Comparison of ENCODE assay signal across 1 worm cellular context in the genomic region with DNA sequence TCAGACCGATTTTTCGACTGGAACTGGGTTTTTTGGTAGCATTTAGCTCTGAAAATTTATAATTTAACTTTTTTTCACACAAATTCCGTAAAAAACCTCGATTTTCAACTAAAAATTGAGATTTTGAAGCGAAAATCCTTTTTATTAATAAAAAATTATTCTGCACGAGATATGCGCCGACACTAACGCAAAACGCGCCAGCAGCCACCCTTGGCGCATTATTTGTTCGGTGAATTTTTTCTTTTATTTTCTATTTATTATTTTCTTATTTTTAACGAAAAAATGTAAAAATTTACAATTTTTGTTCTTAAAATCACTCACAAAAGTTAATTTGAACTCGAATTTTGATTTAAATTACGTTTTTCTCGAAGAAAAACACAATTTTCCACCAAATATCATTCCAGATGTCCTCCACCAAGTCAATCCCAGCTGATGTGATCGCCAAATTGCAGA.
TF ChIP-seq lines count a peak whose summit lies in the region.

Gene Y51H7C.7, plus strand, starts transcription at position 403 of the 453 bp plus-strand sequence.

TF ChIP-seq in whole organism, L1 larva, 84 proteins besides CTCF, POLR2A, EP300 and RAD21 (continued from another document):
- TF ChIP-seq pag-3 (tag; optimal IDR thresholded peaks at IDR 0.05; lab: Kevin White, UChicago; ENCODE audit: borderline replicate concordance, insufficient read depth) = no peak
- TF ChIP-seq mab-9 (GFP tag; IDR thresholded peaks at IDR 0.05; lab: Robert Waterston, UW) = no peak
- TF ChIP-seq nhr-11 (tag; optimal IDR thresholded peaks at IDR 0.05; lab: Kevin White, UChicago) = peak; percentile 10
- TF ChIP-seq hpl-2 (GFP tag; optimal IDR thresholded peaks at IDR 0.05; lab: Kevin White, UChicago) = no peak
- TF ChIP-seq lir-3 (tag; optimal IDR thresholded peaks at IDR 0.05; lab: Kevin White, UChicago; ENCODE audit: poor library complexity) = no peak
- TF ChIP-seq nhr-20 (tag; optimal IDR thresholded peaks at IDR 0.05; lab: Kevin White, UChicago) = peak; percentile 68
- no peak for TF ChIP-seq aly-2 (tag; optimal IDR thresholded peaks at IDR 0.05; lab: Kevin White, UChicago)
- peak; percentile 71 for TF ChIP-seq swsn-7 (tag; optimal IDR thresholded peaks at IDR 0.05; lab: Kevin White, UChicago)
- no peak for TF ChIP-seq efl-3 (GFP tag; optimal IDR thresholded peaks at IDR 0.05; lab: Kevin White, UChicago)
- peak; percentile 74 for TF ChIP-seq tbx-2 (tag; optimal IDR thresholded peaks at IDR 0.05; lab: Kevin White, UChicago)
- TF ChIP-seq dsc-1 (tag; optimal IDR thresholded peaks at IDR 0.05; lab: Kevin White, UChicago) = peak; percentile 76
- peak; percentile 74 for TF ChIP-seq nhr-90 (tag; optimal IDR thresholded peaks at IDR 0.05; lab: Kevin White, UChicago; ENCODE audit: poor library complexity)
- TF ChIP-seq mdl-1 (tag; optimal IDR thresholded peaks at IDR 0.05; lab: Kevin White, UChicago) = peak in 1 of 2 experiments; percentile 31
- TF ChIP-seq efl-1 (optimal IDR thresholded peaks at IDR 0.05; lab: Kevin White, UChicago) = peak; percentile 47 to 68
- TF ChIP-seq efl-1 (GFP tag; optimal IDR thresholded peaks at IDR 0.05 in 1 of 2; lab: Kevin White, UChicago) = peak; percentile 76 to 97
- no peak for TF ChIP-seq jun-1 (tag; optimal IDR thresholded peaks at IDR 0.05; lab: Kevin White, UChicago)
- no peak for TF ChIP-seq hlh-4 (tag; optimal IDR thresholded peaks at IDR 0.05; lab: Kevin White, UChicago)
- TF ChIP-seq nhr-71 (tag; optimal IDR thresholded peaks at IDR 0.05; lab: Kevin White, UChicago) = no peak
- TF ChIP-seq unc-30 (tag; optimal IDR thresholded peaks at IDR 0.05; lab: Kevin White, UChicago) = no peak
- no peak for TF ChIP-seq unc-98 (GFP tag; IDR thresholded peaks at IDR 0.05; lab: Robert Waterston, UW)
- TF ChIP-seq unc-130 (tag; optimal IDR thresholded peaks at IDR 0.05; lab: Kevin White, UChicago) = peak; percentile 58
- no peak for TF ChIP-seq Y116A8C.19 (tag; optimal IDR thresholded peaks at IDR 0.05; lab: Kevin White, UChicago; ENCODE audit: borderline replicate concordance)
- no peak for TF ChIP-seq nhr-12 (tag; optimal IDR thresholded peaks at IDR 0.05; lab: Kevin White, UChicago)
- no peak for TF ChIP-seq mep-1 (tag; optimal IDR thresholded peaks at IDR 0.05; lab: Kevin White, UChicago)
- peak; percentile 19 for TF ChIP-seq C04F5.9 (tag; optimal IDR thresholded peaks at IDR 0.05; lab: Kevin White, UChicago)
- TF ChIP-seq pqm-1 (tag; optimal IDR thresholded peaks at IDR 0.05; lab: Kevin White, UChicago) = no peak
- no peak for TF ChIP-seq zag-1 (tag; optimal IDR thresholded peaks at IDR 0.05; lab: Kevin White, UChicago)
- no peak for TF ChIP-seq sptf-1 (tag; optimal IDR thresholded peaks at IDR 0.05; lab: Kevin White, UChicago)
- TF ChIP-seq hlh-17 (GFP tag; optimal IDR thresholded peaks at IDR 0.05; lab: Kevin White, UChicago; ENCODE audit: borderline replicate concordance) = no peak
- peak; percentile 27 for TF ChIP-seq C16A3.4 (tag; optimal IDR thresholded peaks at IDR 0.05; lab: Kevin White, UChicago)
- TF ChIP-seq lsy-2 (tag; optimal IDR thresholded peaks at IDR 0.05; lab: Kevin White, UChicago) = peak in 1 of 2 experiments; percentile 84
- TF ChIP-seq ces-1 (GFP tag; optimal IDR thresholded peaks at IDR 0.05; lab: Kevin White, UChicago) = no peak
- TF ChIP-seq ztf-4 (tag; optimal IDR thresholded peaks at IDR 0.05; lab: Kevin White, UChicago) = no peak
- TF ChIP-seq pax-3 (tag; optimal IDR thresholded peaks at IDR 0.05; lab: Kevin White, UChicago) = no peak
- TF ChIP-seq xbp-1 (tag; optimal IDR thresholded peaks at IDR 0.05; lab: Kevin White, UChicago) = peak; percentile 69
- no peak for TF ChIP-seq ceh-88 (GFP tag; IDR thresholded peaks at IDR 0.05; lab: Robert Waterston, UW)
- no peak for TF ChIP-seq alr-1 (tag; optimal IDR thresholded peaks at IDR 0.05; lab: Kevin White, UChicago; ENCODE audit: borderline replicate concordance)
- no peak for TF ChIP-seq nhr-237 (tag; optimal IDR thresholded peaks at IDR 0.05; lab: Kevin White, UChicago)
- TF ChIP-seq tlp-1 (tag; optimal IDR thresholded peaks at IDR 0.05; lab: Kevin White, UChicago) = no peak
- TF ChIP-seq irx-1 (tag; optimal IDR thresholded peaks at IDR 0.05; lab: Kevin White, UChicago) = peak; percentile 81
- TF ChIP-seq ets-5 (GFP tag; IDR thresholded peaks at IDR 0.05; lab: Robert Waterston, UW) = no peak
- no peak for TF ChIP-seq nhr-28 (tag; optimal IDR thresholded peaks at IDR 0.05; lab: Kevin White, UChicago)
- TF ChIP-seq snu-23 (GFP tag; optimal IDR thresholded peaks at IDR 0.05; lab: Kevin White, UChicago) = peak; percentile 74
- TF ChIP-seq nhr-84 (tag; optimal IDR thresholded peaks at IDR 0.05; lab: Kevin White, UChicago) = no peak
- no peak for TF ChIP-seq ceh-63 (GFP tag; optimal IDR thresholded peaks at IDR 0.05; lab: Kevin White, UChicago)
